Worm (Caenorhabditis elegans) whole organism, L1 larva: ENCODE data around the gene twk-21.

Source experiments
- F16B12.6 ChIP-seq: fragments of 150-350 bp; optimal IDR thresholded peaks from 2 replicates; lab custom pipeline; 2014; ENCODE audit warnings: missing biosample characterization, missing genetic modification characterization
- Y116A8C.19 ChIP-seq: sonication (generic microtip); optimal IDR thresholded peaks from 2 replicates; lab custom pipeline; 2016; ENCODE audit warnings: missing compliant biosample characterization, missing genetic modification characterization, borderline replicate concordance
- alr-1 ChIP-seq: fragments of 200-800 bp; sonication (Bioruptor generic); optimal IDR thresholded peaks from 2 replicates; lab custom pipeline; 2018; ENCODE audit warnings: borderline replicate concordance, mild to moderate bottlenecking, missing genetic modification characterization, missing compliant biosample characterization
- aly-2 ChIP-seq: fragments of 150-350 bp; optimal IDR thresholded peaks from 2 replicates; lab custom pipeline; 2014; ENCODE audit warnings: missing biosample characterization, missing genetic modification characterization
- ama-1 ChIP-seq: fragments of 150-350 bp; optimal IDR thresholded peaks from 2 replicates; lab custom pipeline; 2014
- blmp-1 ChIP-seq: fragments of 150-350 bp; optimal IDR thresholded peaks from 2 replicates; lab custom pipeline; 2014; ENCODE audit warnings: missing biosample characterization, missing genetic modification characterization
- ceh-88 ChIP-seq: fragments of 200-800 bp; sonication (Bioruptor generic); IDR thresholded peaks from 2 replicates; pipeline ENCODE4 v1.3.6; 2022; ENCODE audit warnings: missing genetic modification characterization, missing compliant biosample characterization
- ces-1 ChIP-seq: fragments of 150-350 bp; optimal IDR thresholded peaks from 2 replicates; lab custom pipeline; 2014; ENCODE audit warnings: missing biosample characterization, missing genetic modification reagents, missing genetic modification characterization
- dpl-1 ChIP-seq, 3 experiments: fragments of 150-350 bp in 2 of 3; sonication (generic microtip) in 1 of 3; optimal IDR thresholded peaks; 2 replicates each; lab custom pipeline; 2014 to 2017; ENCODE audit warnings: missing biosample characterization in 3 of 3, missing genetic modification characterization in 3 of 3, missing genetic modification reagents in 3 of 3
- efl-1 ChIP-seq, 4 experiments: fragments of 150-350 bp; optimal IDR thresholded peaks in 3 of 4; peaks in 1 of 4; 1 replicate in 1 of 4; 2 replicates in 3 of 4; lab custom pipeline; 2014; ENCODE audit warnings: missing biosample characterization in 2 of 4, missing genetic modification characterization in 2 of 4, missing genetic modification reagents in 2 of 4
- efl-3 ChIP-seq: fragments of 200-800 bp; sonication (Bioruptor generic); optimal IDR thresholded peaks from 2 replicates; lab custom pipeline; 2018; ENCODE audit warnings: mild to moderate bottlenecking, missing genetic modification characterization, missing compliant biosample characterization
- egl-13 ChIP-seq: sonication (generic microtip); optimal IDR thresholded peaks from 2 replicates; lab custom pipeline; 2016; ENCODE audit warnings: missing genotype, missing genetic modification reagents, missing genetic modification characterization, missing compliant biosample characterization
- elt-2 ChIP-seq: sonication (generic microtip); optimal IDR thresholded peaks from 2 replicates; lab custom pipeline; 2016; ENCODE audit warnings: missing genetic modification characterization, mild to moderate bottlenecking, inconsistent platforms, missing compliant biosample characterization, missing genetic modification reagents
- fkh-10 ChIP-seq: sonication (generic microtip); optimal IDR thresholded peaks from 2 replicates; lab custom pipeline; 2017; ENCODE audit warnings: missing biosample characterization, missing genetic modification reagents, missing genetic modification characterization
- fkh-4 ChIP-seq: sonication (generic microtip); optimal IDR thresholded peaks from 2 replicates; lab custom pipeline; 2016; ENCODE audit warnings: missing compliant biosample characterization, missing genetic modification characterization, borderline replicate concordance
- fkh-8 ChIP-seq: sonication (generic microtip); optimal IDR thresholded peaks from 2 replicates; lab custom pipeline; 2016; ENCODE audit warnings: mild to moderate bottlenecking, missing genetic modification characterization, missing compliant biosample characterization
- fos-1 ChIP-seq: fragments of 150-350 bp; optimal IDR thresholded peaks from 2 replicates; lab custom pipeline; 2014; ENCODE audit warnings: missing biosample characterization, missing genetic modification characterization
- grh-1 ChIP-seq: fragments of 200-800 bp; sonication (Bioruptor generic); IDR thresholded peaks from 2 replicates; pipeline ENCODE4 v1.3.6; 2022; ENCODE audit warnings: missing genetic modification reagents, missing genetic modification characterization, missing compliant biosample characterization
- hlh-17 ChIP-seq: fragments of 200-800 bp; sonication (Bioruptor generic); optimal IDR thresholded peaks from 2 replicates; lab custom pipeline; 2018; ENCODE audit warnings: missing genetic modification characterization, mild to moderate bottlenecking, missing compliant biosample characterization, moderate library complexity, borderline replicate concordance
- hpl-2 ChIP-seq: fragments of 150-350 bp; optimal IDR thresholded peaks from 2 replicates; lab custom pipeline; 2014; ENCODE audit warnings: missing biosample characterization, missing genetic modification reagents, missing genetic modification characterization
- isw-1 ChIP-seq: fragments of 200-800 bp; sonication (Bioruptor generic); IDR thresholded peaks from 2 replicates; pipeline ENCODE4 v1.3.6; 2022; ENCODE audit warnings: missing genetic modification characterization, missing compliant biosample characterization
- lin-35 ChIP-seq, 2 experiments: fragments of 150-350 bp; optimal IDR thresholded peaks; 2 replicates each; lab custom pipeline; 2014; ENCODE audit warnings: missing biosample characterization in 2 of 2, missing genetic modification characterization in 2 of 2, missing genetic modification reagents in 2 of 2
- lir-3 ChIP-seq: sonication (generic microtip); optimal IDR thresholded peaks from 2 replicates; lab custom pipeline; 2016; ENCODE audit warnings: mild to moderate bottlenecking, missing genetic modification characterization, moderate library complexity, missing compliant biosample characterization; ENCODE audit not compliant: poor library complexity
- lsy-2 ChIP-seq, 2 experiments: fragments of 150-350 bp; optimal IDR thresholded peaks; 2 replicates each; lab custom pipeline; 2014; ENCODE audit warnings: missing biosample characterization in 2 of 2, missing genetic modification characterization in 2 of 2
- mef-2 ChIP-seq: fragments of 150-350 bp; optimal IDR thresholded peaks from 2 replicates; lab custom pipeline; 2014; ENCODE audit warnings: missing biosample characterization, missing genetic modification characterization
- nhr-12 ChIP-seq: sonication (generic microtip); optimal IDR thresholded peaks from 2 replicates; lab custom pipeline; 2017; ENCODE audit warnings: missing biosample characterization, missing genetic modification characterization
- nhr-19 ChIP-seq: fragments of 200-800 bp; sonication (Bioruptor generic); conservative IDR thresholded peaks from 2 replicates; pipeline ENCODE4 v1.3.6; 2022; ENCODE audit warnings: missing genetic modification characterization, missing compliant biosample characterization
- nhr-20 ChIP-seq: sonication (generic microtip); optimal IDR thresholded peaks from 2 replicates; lab custom pipeline; 2016; ENCODE audit warnings: mild to moderate bottlenecking, missing genetic modification characterization, missing compliant biosample characterization
- nhr-71 ChIP-seq: sonication (generic microtip); optimal IDR thresholded peaks from 2 replicates; lab custom pipeline; 2016; ENCODE audit warnings: mild to moderate bottlenecking, missing genetic modification characterization, moderate library complexity, missing compliant biosample characterization
- nhr-85 ChIP-seq: sonication (generic microtip); peaks from one replicate; lab custom pipeline; 2016; ENCODE audit warnings: missing genetic modification characterization, inconsistent platforms, missing compliant biosample characterization
- nhr-90 ChIP-seq: sonication (generic microtip); optimal IDR thresholded peaks from 2 replicates; lab custom pipeline; 2016; ENCODE audit warnings: mild to moderate bottlenecking, missing genetic modification characterization, missing compliant biosample characterization; ENCODE audit not compliant: poor library complexity
- pax-3 ChIP-seq: fragments of 200-800 bp; sonication (Bioruptor generic); optimal IDR thresholded peaks from 2 replicates; lab custom pipeline; 2018; ENCODE audit warnings: mild to moderate bottlenecking, missing genetic modification characterization, moderate library complexity, missing compliant biosample characterization
- pqm-1 ChIP-seq: sonication (generic microtip); optimal IDR thresholded peaks from 3 replicates; lab custom pipeline; 2017; ENCODE audit warnings: missing biosample characterization, missing genetic modification characterization
- snu-23 ChIP-seq: sonication (generic microtip); optimal IDR thresholded peaks from 2 replicates; lab custom pipeline; 2016; ENCODE audit warnings: missing genetic modification characterization, missing compliant biosample characterization
- sox-4 ChIP-seq: sonication (generic microtip); optimal IDR thresholded peaks from 2 replicates; lab custom pipeline; 2016; ENCODE audit warnings: missing genetic modification characterization, missing compliant biosample characterization
- sup-37 ChIP-seq: fragments of 200-800 bp; sonication (Bioruptor generic); optimal IDR thresholded peaks from 2 replicates; lab custom pipeline; 2018; ENCODE audit warnings: mild to moderate bottlenecking, missing genetic modification characterization, missing compliant biosample characterization
- unc-130 ChIP-seq: fragments of 150-350 bp; optimal IDR thresholded peaks from 2 replicates; lab custom pipeline; 2017; ENCODE audit warnings: missing biosample characterization, missing genetic modification characterization, inconsistent platforms
- unc-86 ChIP-seq: sonication (generic microtip); optimal IDR thresholded peaks from 2 replicates; lab custom pipeline; 2016; ENCODE audit warnings: missing genetic modification characterization, missing compliant biosample characterization
- unc-98 ChIP-seq: fragments of 200-800 bp; sonication (Bioruptor generic); IDR thresholded peaks from 2 replicates; pipeline ENCODE4 v1.3.6; 2022; ENCODE audit warnings: missing genetic modification characterization, missing compliant biosample characterization
- vab-15 ChIP-seq: sonication (generic microtip); optimal IDR thresholded peaks from 2 replicates; lab custom pipeline; 2017; ENCODE audit warnings: missing genotype, mild to moderate bottlenecking, missing genetic modification characterization, missing compliant biosample characterization
- xbp-1 ChIP-seq: sonication (generic microtip); optimal IDR thresholded peaks from 2 replicates; lab custom pipeline; 2016; ENCODE audit warnings: missing genetic modification characterization, missing compliant biosample characterization
- ztf-4 ChIP-seq: fragments of 150-350 bp; optimal IDR thresholded peaks from 2 replicates; lab custom pipeline; 2014; ENCODE audit warnings: missing biosample characterization, missing genetic modification characterization

twk-21 gene

DNA sequence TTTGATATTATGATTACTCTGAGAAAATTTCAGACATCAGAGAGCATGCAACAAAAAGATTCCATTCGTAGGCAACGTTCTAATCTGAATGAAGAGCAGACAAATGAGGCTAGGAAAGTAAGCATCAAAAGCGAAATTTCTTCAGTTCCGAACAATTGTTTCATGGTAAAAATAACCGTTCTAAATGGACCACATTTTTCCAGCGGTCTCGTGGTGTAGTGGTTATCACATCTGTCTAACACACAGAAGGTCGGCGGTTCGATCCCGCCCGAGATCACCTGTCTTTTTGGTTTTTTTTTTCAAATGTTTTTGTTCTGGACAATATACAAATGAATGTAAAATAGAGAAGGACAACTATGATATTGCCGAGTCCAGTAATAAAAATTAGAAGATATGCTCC lies at the start of gene twk-21:
twk-21 (plus strand) TSS at position 34 of the 400 bp plus-strand sequence.
- TF ChIP-seq efl-1 (optimal IDR thresholded peaks at IDR 0.05; lab: Kevin White, UChicago) (no peak), efl-1 (GFP tag; optimal IDR thresholded peaks at IDR 0.05 in 1 of 2; lab: Kevin White, UChicago) (peak in 1 of 2 experiments; percentile 70), aly-2 (tag; lab: Kevin White, UChicago) (no peak)

- TF ChIP-seq unc-130 (no peak), hlh-17 (GFP tag; lab: Kevin White, UChicago) (no peak), blmp-1 (no peak)
- TF ChIP-seq, all 84 proteins: peak for 0
Observed at ce11 chrX:16250679-16251078, 49.0 kb upstream of the twk-21 start, which contains the start of gene W10G6.6. W10G6.6 (minus strand) TSS chrX:16250779.

DNA sequence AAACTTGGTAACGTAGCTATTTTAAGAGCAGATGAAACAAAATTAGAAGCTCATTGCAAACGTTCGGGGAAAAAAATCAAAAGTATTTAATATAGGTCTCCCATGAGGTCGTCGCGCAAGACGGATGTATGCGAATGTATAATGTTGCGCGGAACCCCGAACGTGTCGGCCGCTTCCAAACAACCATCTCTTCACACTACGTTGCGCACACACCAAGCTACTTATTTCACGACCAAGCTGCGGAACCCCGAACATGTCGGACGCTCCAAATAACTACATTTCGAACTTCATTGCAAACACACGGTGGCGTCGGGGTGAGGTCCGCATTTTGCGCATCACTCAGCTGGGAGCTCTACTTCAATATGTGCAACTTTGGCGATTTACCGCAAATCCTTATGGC lies 41.2 kb upstream of the twk-21 start:
- TF ChIP-seq ztf-4 (tag; lab: Kevin White, UChicago) (no peak), ama-1 (lab: Kevin White, UChicago) (no peak), sox-4 (tag; lab: Kevin White, UChicago) (no peak), isw-1 (GFP tag; lab: Robert Waterston, UW) (no peak), alr-1 (tag; lab: Kevin White, UChicago) (no peak)
- TF ChIP-seq, all 84 proteins: peak for 0

DNA sequence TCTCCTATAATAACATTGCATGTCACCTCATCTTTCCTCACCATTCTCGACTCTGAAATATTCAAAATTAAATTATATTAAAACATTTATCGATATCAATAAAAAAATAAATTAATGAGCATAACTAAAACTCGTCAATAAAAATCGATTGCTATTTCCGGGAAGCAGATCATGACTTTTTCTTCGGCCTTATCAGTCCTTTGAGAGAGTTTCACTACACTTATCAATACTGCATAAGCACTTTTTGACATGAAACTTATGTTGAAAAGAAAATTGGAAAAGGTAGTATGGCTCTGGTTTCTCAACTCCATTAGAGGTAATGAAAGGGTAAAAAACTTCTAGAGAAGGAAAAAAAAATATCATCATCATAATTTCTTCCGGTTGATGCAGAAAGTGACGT lies 39.6 kb upstream of the twk-21 start:
- no peak for TF ChIP-seq ceh-88 (GFP tag; lab: Robert Waterston, UW)
- TF ChIP-seq elt-2 (tag; lab: Kevin White, UChicago): peak; percentile 43
- TF ChIP-seq, all 84 proteins: peak for 1

- TF ChIP-seq lin-35 (GFP tag; optimal IDR thresholded peaks at IDR 0.05; lab: Kevin White, UChicago) (peak in 1 of 2 experiments; percentile 13), elt-2 (tag; lab: Kevin White, UChicago) (peak; percentile 40), nhr-90 (peak; percentile 7), F16B12.6 (no peak), egl-13 (no peak), nhr-71 (tag; lab: Kevin White, UChicago) (peak; percentile 9)
Observed at ce11 chrX:16261993-16262392, 37.7 kb upstream of the twk-21 start, which contains the start of gene sgk-1. sgk-1 (minus strand) TSS chrX:16262122.

ce11 chrX:16263287-16263686 lies 36.4 kb upstream of the twk-21 start:
- TF ChIP-seq isw-1 (GFP tag; lab: Robert Waterston, UW): no peak
- TF ChIP-seq sup-37 (GFP tag; lab: Kevin White, UChicago): no peak
- no peak for TF ChIP-seq unc-86 (tag; lab: Kevin White, UChicago)
- TF ChIP-seq efl-3 (GFP tag; lab: Kevin White, UChicago): no peak
- no peak for TF ChIP-seq grh-1 (GFP tag; lab: Robert Waterston, UW)
- no peak for TF ChIP-seq unc-98 (GFP tag; lab: Robert Waterston, UW)
- TF ChIP-seq lsy-2 (tag; optimal IDR thresholded peaks at IDR 0.05; lab: Kevin White, UChicago): peak in 1 of 2 experiments; percentile 6
- TF ChIP-seq aly-2 (tag; lab: Kevin White, UChicago): no peak
- no peak for TF ChIP-seq pqm-1 (tag; lab: Kevin White, UChicago)
- peak; percentile 45 for TF ChIP-seq snu-23
- TF ChIP-seq nhr-20 (tag; lab: Kevin White, UChicago): peak; percentile 27
- peak; percentile 6 for TF ChIP-seq unc-130
- no peak for TF ChIP-seq xbp-1 (tag; lab: Kevin White, UChicago)
- no peak for TF ChIP-seq dpl-1 (GFP tag; optimal IDR thresholded peaks at IDR 0.05; lab: Kevin White, UChicago)
- TF ChIP-seq nhr-85 (tag; lab: Kevin White, UChicago): peak; percentile 89
- TF ChIP-seq nhr-12 (tag; lab: Kevin White, UChicago): no peak
- no peak for TF ChIP-seq vab-15 (tag; lab: Kevin White, UChicago)
- TF ChIP-seq ces-1: no peak
- no peak for TF ChIP-seq fkh-4 (tag; lab: Kevin White, UChicago)
- no peak for TF ChIP-seq pax-3 (tag; lab: Kevin White, UChicago)
- TF ChIP-seq fos-1 (tag; lab: Kevin White, UChicago): no peak
- 0 out of 2 replicates have a peak, but pooled peaks have one; percentile 15 for TF ChIP-seq nhr-19
- no peak for TF ChIP-seq mef-2 (tag; lab: Kevin White, UChicago)
- no peak for TF ChIP-seq hpl-2 (GFP tag; lab: Kevin White, UChicago)
- no peak for TF ChIP-seq fkh-10
- TF ChIP-seq Y116A8C.19: no peak
- no peak for TF ChIP-seq fkh-8 (tag; lab: Kevin White, UChicago)
- no peak for TF ChIP-seq ceh-88 (GFP tag; lab: Robert Waterston, UW)
- no peak for TF ChIP-seq lir-3 (tag; lab: Kevin White, UChicago)
